Fruit fly (Drosophila melanogaster) whole organism, prepupa: ENCODE results near the gene CG9269.

Experiments used
- Blimp-1 ChIP-seq: fragments of 200-800 bp; sonication (Bioruptor generic); optimal IDR thresholded peaks from 3 replicates; lab custom pipeline; 2017; ENCODE audit warnings: missing biosample characterization, missing genetic modification characterization, mild to moderate bottlenecking, moderate library complexity, missing genetic modification reagents
- CG10631 ChIP-seq: fragments of 200-800 bp; sonication (Bioruptor generic); optimal IDR thresholded peaks from 2 replicates; lab custom pipeline; 2016; ENCODE audit warnings: missing biosample characterization, missing genetic modification characterization
- CG11294 ChIP-seq: fragments of 200-800 bp; sonication (Bioruptor generic); IDR thresholded peaks from 2 replicates; pipeline ENCODE4 v1.3.6; 2022; ENCODE audit warnings: missing biosample characterization, missing genetic modification characterization
- CG11762 ChIP-seq: fragments of 200-800 bp; sonication (Bioruptor generic); optimal IDR thresholded peaks from 3 replicates; lab custom pipeline; 2016; ENCODE audit warnings: missing biosample characterization, missing genetic modification characterization; ENCODE audit not compliant: insufficient read depth
- CG11902 ChIP-seq: fragments of 200-800 bp; sonication (Bioruptor generic); optimal IDR thresholded peaks from 3 replicates; lab custom pipeline; 2016; ENCODE audit warnings: missing biosample characterization, missing genetic modification characterization
- CG15336 ChIP-seq: fragments of 200-800 bp; sonication (Bioruptor generic); IDR thresholded peaks from 2 replicates; pipeline ENCODE4 v1.3.6; 2022; ENCODE audit warnings: missing biosample characterization, missing genetic modification characterization
- CG1621 ChIP-seq: fragments of 200-800 bp; sonication (Bioruptor generic); optimal IDR thresholded peaks from 3 replicates; lab custom pipeline; 2018; ENCODE audit warnings: missing biosample characterization, mild to moderate bottlenecking, missing genetic modification characterization
- CG3032 ChIP-seq: fragments of 200-800 bp; optimal IDR thresholded peaks from 2 replicates; lab custom pipeline; 2019; ENCODE audit warnings: missing biosample characterization, mild to moderate bottlenecking, missing genetic modification characterization, moderate library complexity
- CG31627 ChIP-seq: fragments of 200-800 bp; sonication (Bioruptor generic); optimal IDR thresholded peaks from 3 replicates; lab custom pipeline; 2016; ENCODE audit warnings: missing biosample characterization, missing genetic modification characterization
- CG32006 ChIP-seq: fragments of 200-800 bp; sonication (Bioruptor generic); optimal IDR thresholded peaks from 3 replicates; lab custom pipeline; 2017; ENCODE audit warnings: missing biosample characterization, mild to moderate bottlenecking, missing genetic modification characterization
- CG34406 ChIP-seq: fragments of 200-800 bp; sonication (Bioruptor generic); optimal IDR thresholded peaks from 3 replicates; lab custom pipeline; 2016; ENCODE audit warnings: missing biosample characterization, missing genetic modification characterization
- CG3919 ChIP-seq: fragments of 200-800 bp; sonication (Bioruptor generic); optimal IDR thresholded peaks from 3 replicates; lab custom pipeline; 2016; ENCODE audit warnings: missing biosample characterization, missing genetic modification characterization
- CG4318 ChIP-seq: fragments of 200-800 bp; sonication (Bioruptor generic); optimal IDR thresholded peaks from 3 replicates; lab custom pipeline; 2017; ENCODE audit warnings: missing biosample characterization, mild to moderate bottlenecking, missing genetic modification characterization
- CG6163 ChIP-seq: fragments of 200-800 bp; sonication (Bioruptor generic); IDR thresholded peaks from 3 replicates; pipeline ENCODE4 v1.3.6; 2022; ENCODE audit warnings: missing biosample characterization, missing genetic modification characterization
- CG6792 ChIP-seq: fragments of 200-800 bp; sonication (Bioruptor generic); optimal IDR thresholded peaks from 3 replicates; lab custom pipeline; 2016; ENCODE audit warnings: missing biosample characterization, missing genetic modification characterization
- CG6808 ChIP-seq: fragments of 200-800 bp; sonication (Bioruptor generic); optimal IDR thresholded peaks from 3 replicates; lab custom pipeline; 2017; ENCODE audit warnings: missing biosample characterization, missing genetic modification characterization, mild to moderate bottlenecking, moderate library complexity, missing genetic modification reagents
- CG6854 ChIP-seq: fragments of 200-800 bp; sonication (Bioruptor generic); optimal IDR thresholded peaks from 2 replicates; lab custom pipeline; 2017; ENCODE audit warnings: missing biosample characterization, mild to moderate bottlenecking, missing genetic modification characterization
- CG7368 ChIP-seq: fragments of 200-800 bp; sonication (Bioruptor generic); optimal IDR thresholded peaks from 3 replicates; lab custom pipeline; 2016; ENCODE audit warnings: missing biosample characterization, missing genetic modification characterization
- CG8319 ChIP-seq: fragments of 200-800 bp; sonication (Bioruptor generic); optimal IDR thresholded peaks from 3 replicates; lab custom pipeline; 2016; ENCODE audit warnings: missing biosample characterization, missing genetic modification characterization
- CG8632 ChIP-seq: fragments of 200-800 bp; sonication (Bioruptor generic); optimal IDR thresholded peaks from 3 replicates; lab custom pipeline; 2016; ENCODE audit warnings: missing biosample characterization, missing genetic modification characterization
- CG9139 ChIP-seq: fragments of 200-800 bp; sonication (Bioruptor generic); optimal IDR thresholded peaks from 3 replicates; lab custom pipeline; 2017; ENCODE audit warnings: missing biosample characterization, mild to moderate bottlenecking, missing genetic modification characterization
- Eip75B ChIP-seq: fragments of 200-800 bp; sonication (Bioruptor generic); optimal IDR thresholded peaks from 3 replicates; lab custom pipeline; 2016; ENCODE audit warnings: missing biosample characterization, missing genetic modification characterization
- Eip78C ChIP-seq: fragments of 200-800 bp; sonication (Bioruptor generic); peaks from one replicate; lab custom pipeline; 2016; ENCODE audit warnings: missing biosample characterization, missing genetic modification characterization
- Eip93F ChIP-seq: fragments of 200-800 bp; sonication (Bioruptor generic); optimal IDR thresholded peaks from 2 replicates; lab custom pipeline; 2016; ENCODE audit warnings: missing biosample characterization, mild to moderate bottlenecking, missing genetic modification characterization
- Ets21C ChIP-seq: fragments of 200-800 bp; sonication (Bioruptor generic); optimal IDR thresholded peaks from 3 replicates; lab custom pipeline; 2016; ENCODE audit warnings: missing biosample characterization, missing genetic modification characterization
- Ets96B ChIP-seq: fragments of 200-800 bp; optimal IDR thresholded peaks from 2 replicates; lab custom pipeline; 2019; ENCODE audit warnings: missing biosample characterization, mild to moderate bottlenecking, missing genetic modification characterization, moderate library complexity
- Gug ChIP-seq: fragments of 200-800 bp; sonication (Bioruptor generic); IDR thresholded peaks from 2 replicates; pipeline ENCODE4 v1.3.6; 2022; ENCODE audit warnings: missing biosample characterization, missing genetic modification characterization
- Hr38 ChIP-seq: sonication (Bioruptor generic); optimal IDR thresholded peaks from 2 replicates; lab custom pipeline; 2016; ENCODE audit warnings: missing biosample characterization, missing genetic modification characterization
- Hr39 ChIP-seq: fragments of 200-800 bp; sonication (Bioruptor generic); optimal IDR thresholded peaks from 2 replicates; lab custom pipeline; 2016; ENCODE audit warnings: missing biosample characterization, missing genetic modification characterization
- Hr4 ChIP-seq: fragments of 200-800 bp; sonication (Bioruptor generic); optimal IDR thresholded peaks from 3 replicates; lab custom pipeline; 2016; ENCODE audit warnings: missing biosample characterization, missing genetic modification characterization
- Lpt ChIP-seq: fragments of 200-800 bp; sonication (Bioruptor generic); optimal IDR thresholded peaks from 3 replicates; lab custom pipeline; 2016; ENCODE audit warnings: missing biosample characterization, missing genetic modification characterization
- Met ChIP-seq: fragments of 200-800 bp; sonication (Bioruptor generic); optimal IDR thresholded peaks from 3 replicates; lab custom pipeline; 2016; ENCODE audit warnings: missing biosample characterization, missing genetic modification characterization
- OdsH ChIP-seq: fragments of 200-800 bp; sonication (Bioruptor generic); optimal IDR thresholded peaks from 3 replicates; lab custom pipeline; 2016; ENCODE audit warnings: missing biosample characterization, missing genetic modification characterization
- Smox ChIP-seq: fragments of 200-800 bp; sonication (Bioruptor generic); optimal IDR thresholded peaks from 3 replicates; lab custom pipeline; 2016; ENCODE audit warnings: missing biosample characterization, missing genetic modification characterization
- Sox14 ChIP-seq: fragments of 200-800 bp; sonication (Bioruptor generic); optimal IDR thresholded peaks from 3 replicates; lab custom pipeline; 2016; ENCODE audit warnings: missing biosample characterization, missing genetic modification characterization
- Sox15 ChIP-seq: fragments of 200-800 bp; sonication (Bioruptor generic); optimal IDR thresholded peaks from 3 replicates; lab custom pipeline; 2016; ENCODE audit warnings: missing biosample characterization, missing genetic modification characterization
- achi ChIP-seq: fragments of 200-800 bp; sonication (Bioruptor generic); optimal IDR thresholded peaks from 3 replicates; lab custom pipeline; 2016; ENCODE audit warnings: missing biosample characterization, missing genetic modification characterization
- acj6 ChIP-seq: fragments of 200-800 bp; sonication (Bioruptor generic); optimal IDR thresholded peaks from 3 replicates; lab custom pipeline; 2016; ENCODE audit warnings: missing biosample characterization, missing genetic modification characterization
- dac ChIP-seq: fragments of 200-800 bp; sonication (Bioruptor generic); optimal IDR thresholded peaks from 2 replicates; lab custom pipeline; 2017; ENCODE audit warnings: missing biosample characterization, mild to moderate bottlenecking, missing genetic modification characterization
- dsx ChIP-seq: fragments of 200-800 bp; optimal IDR thresholded peaks from 3 replicates; lab custom pipeline; 2019; ENCODE audit warnings: missing biosample characterization, mild to moderate bottlenecking, missing genetic modification characterization, moderate library complexity; ENCODE audit not compliant: poor library complexity, severe bottlenecking
- fd59A ChIP-seq: fragments of 200-800 bp; sonication (Bioruptor generic); optimal IDR thresholded peaks from 2 replicates; lab custom pipeline; 2017; ENCODE audit warnings: missing biosample characterization, mild to moderate bottlenecking, missing genetic modification characterization, missing genetic modification reagents
- fd85E ChIP-seq: fragments of 200-800 bp; sonication (Bioruptor generic); optimal IDR thresholded peaks from 3 replicates; lab custom pipeline; 2016; ENCODE audit warnings: missing biosample characterization, missing genetic modification characterization
- fkh ChIP-seq: fragments of 200-800 bp; sonication (Bioruptor generic); optimal IDR thresholded peaks from 3 replicates; lab custom pipeline; 2017; ENCODE audit warnings: missing biosample characterization, mild to moderate bottlenecking, missing genetic modification characterization, moderate library complexity
- lz ChIP-seq: fragments of 200-800 bp; sonication (Bioruptor generic); optimal IDR thresholded peaks from 3 replicates; lab custom pipeline; 2016; ENCODE audit warnings: missing biosample characterization, missing genetic modification characterization
- net ChIP-seq: fragments of 200-800 bp; sonication (Bioruptor generic); optimal IDR thresholded peaks from 3 replicates; lab custom pipeline; 2016; ENCODE audit warnings: missing biosample characterization, missing genetic modification characterization
- pdm3 ChIP-seq: fragments of 200-800 bp; sonication (Bioruptor generic); optimal IDR thresholded peaks from 3 replicates; lab custom pipeline; 2016; ENCODE audit warnings: missing biosample characterization, missing genetic modification characterization
- salr ChIP-seq, 2 experiments: fragments of 200-800 bp; sonication (Bioruptor generic); optimal IDR thresholded peaks; 3 replicates each; lab custom pipeline; 2016 to 2018; ENCODE audit warnings: missing biosample characterization in 2 of 2, missing genetic modification characterization in 2 of 2, mild to moderate bottlenecking in 1 of 2
- spab ChIP-seq: fragments of 200-800 bp; sonication (Bioruptor generic); optimal IDR thresholded peaks from 2 replicates; lab custom pipeline; 2017; ENCODE audit warnings: missing biosample characterization, mild to moderate bottlenecking, missing genetic modification characterization, missing genetic modification reagents
- svp ChIP-seq: fragments of 200-800 bp; sonication (Bioruptor generic); peaks from one replicate; lab custom pipeline; 2016; ENCODE audit warnings: missing biosample characterization, missing genetic modification characterization
- topi ChIP-seq: fragments of 200-800 bp; sonication (Bioruptor generic); optimal IDR thresholded peaks from 3 replicates; lab custom pipeline; 2016; ENCODE audit warnings: missing biosample characterization, missing genetic modification characterization
- vri ChIP-seq: fragments of 200-800 bp; sonication (Bioruptor generic); optimal IDR thresholded peaks from 3 replicates; lab custom pipeline; 2016; ENCODE audit warnings: missing biosample characterization, mild to moderate bottlenecking, missing genetic modification characterization

The CG9269 gene

DNA sequence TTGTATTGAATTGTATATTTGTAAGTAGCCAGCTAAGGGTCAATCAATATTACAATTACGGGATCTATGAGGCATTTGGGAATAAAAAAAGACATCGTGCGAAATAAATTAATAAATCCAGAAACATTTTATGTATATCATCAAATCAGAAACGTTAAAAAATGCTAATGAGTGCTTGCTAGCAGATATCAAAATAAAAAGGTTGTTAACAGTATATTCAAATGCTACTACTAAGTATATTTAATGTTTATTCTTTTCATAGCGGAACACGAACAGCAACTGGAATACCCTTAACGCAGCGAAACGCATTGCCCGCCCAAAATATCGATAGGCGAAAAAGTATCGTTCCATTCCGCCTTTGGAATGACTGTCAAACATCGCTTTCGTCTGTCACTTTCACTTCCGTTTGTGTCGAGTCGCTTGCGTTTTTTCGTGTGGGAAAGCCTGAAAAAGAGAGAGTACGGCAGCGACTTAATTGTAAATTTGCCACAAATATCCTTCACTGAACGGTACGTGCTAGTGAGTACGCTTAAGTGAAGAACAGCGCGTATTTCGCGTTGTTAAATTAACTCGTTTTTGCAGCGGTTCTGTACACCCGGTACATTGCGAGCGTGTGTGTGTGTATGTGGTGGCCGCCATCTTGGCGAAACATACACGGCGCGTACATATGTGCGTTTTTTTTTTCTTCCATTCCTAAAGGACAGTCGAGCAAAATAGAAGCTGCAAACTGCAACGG, 45.4 kb downstream of the CG9269 start, which contains the start of gene B52:
Gene B52 (plus strand): TSS at position 388 of the 736 bp plus-strand sequence.
- peak; percentile 64 for TF ChIP-seq fd85E (GFP tag; lab: Kevin White, UChicago)
- peak; percentile 68 for TF ChIP-seq net (GFP tag; lab: Kevin White, UChicago)
- TF ChIP-seq Sox14 (GFP tag; lab: Kevin White, UChicago): peak; percentile 48
- peak; percentile 77 for TF ChIP-seq vri (GFP tag; lab: Kevin White, UChicago)
- TF ChIP-seq pdm3 (GFP tag; lab: Kevin White, UChicago): peak; percentile 51
- peak; percentile 69 for TF ChIP-seq CG34406 (GFP tag; lab: Kevin White, UChicago)
- TF ChIP-seq Gug (GFP tag; lab: Robert Waterston, UW): no peak
- peak; percentile 83 for TF ChIP-seq CG6854 (GFP tag; lab: Kevin White, UChicago)
- peak; percentile 44; the same call in 1 of the 2 replicates for TF ChIP-seq CG15336 (GFP tag; lab: Robert Waterston, UW)
- peak; percentile 30 to 44 for TF ChIP-seq salr (GFP tag; optimal IDR thresholded peaks at IDR 0.05; lab: Kevin White, UChicago)
- no peak for TF ChIP-seq CG10631 (GFP tag; lab: Kevin White, UChicago)
- TF ChIP-seq Ets21C (GFP tag; lab: Kevin White, UChicago): peak; percentile 11
- peak; percentile 42 for TF ChIP-seq OdsH (GFP tag; lab: Kevin White, UChicago)
- no peak for TF ChIP-seq CG11902
- TF ChIP-seq CG11762: no peak
- peak; percentile 45 for TF ChIP-seq svp (GFP tag; lab: Kevin White, UChicago)
- peak; percentile 7 for TF ChIP-seq CG3032
- TF ChIP-seq CG4318: no peak
- TF ChIP-seq CG9139 (GFP tag; lab: Kevin White, UChicago): peak; percentile 59
- TF ChIP-seq CG8632 (GFP tag; lab: Kevin White, UChicago): peak; percentile 58
- TF ChIP-seq Eip93F (GFP tag; lab: Kevin White, UChicago): no peak
- peak; percentile 68 for TF ChIP-seq lz
- peak; percentile 52 for TF ChIP-seq CG32006 (GFP tag; lab: Kevin White, UChicago)
- TF ChIP-seq CG6808: peak; percentile 66
- TF ChIP-seq Smox (GFP tag; lab: Kevin White, UChicago): no peak
- peak; percentile 14 for TF ChIP-seq CG6792 (GFP tag; lab: Kevin White, UChicago)
- peak; percentile 61 for TF ChIP-seq Met (GFP tag; lab: Kevin White, UChicago)
- TF ChIP-seq CG11294 (GFP tag; lab: Robert Waterston, UW): no peak
- no peak for TF ChIP-seq dac (GFP tag; lab: Kevin White, UChicago)
- peak; percentile 99 for TF ChIP-seq achi (GFP tag; lab: Kevin White, UChicago)
- TF ChIP-seq CG6163 (GFP tag; lab: Robert Waterston, UW): peak; percentile 58; the same call in 1 of the 3 replicates
- TF ChIP-seq Blimp-1 (GFP tag; lab: Kevin White, UChicago): peak; percentile 94
- TF ChIP-seq CG31627: peak; percentile 66
- TF ChIP-seq Ets96B: peak; percentile 3
- TF ChIP-seq Eip75B (GFP tag; lab: Kevin White, UChicago): peak; percentile 55
- TF ChIP-seq fkh (GFP tag; lab: Kevin White, UChicago): no peak
- TF ChIP-seq Hr39: peak; percentile 59
- TF ChIP-seq Hr38 (GFP tag; lab: Kevin White, UChicago): no peak
- TF ChIP-seq CG7368 (GFP tag; lab: Kevin White, UChicago): peak; percentile 52
- TF ChIP-seq Hr4 (GFP tag; lab: Kevin White, UChicago): peak; percentile 22
- peak; percentile 87 for TF ChIP-seq Eip78C (GFP tag; lab: Kevin White, UChicago)
- peak; percentile 26 for TF ChIP-seq Sox15 (GFP tag; lab: Kevin White, UChicago)
- TF ChIP-seq topi (GFP tag; lab: Kevin White, UChicago): peak; percentile 70
- TF ChIP-seq fd59A (GFP tag; lab: Kevin White, UChicago): peak; percentile 2
- no peak for TF ChIP-seq Lpt (GFP tag; lab: Kevin White, UChicago)
- TF ChIP-seq CG1621 (tag; lab: Kevin White, UChicago): peak; percentile 61
- TF ChIP-seq CG3919 (GFP tag; lab: Kevin White, UChicago): peak; percentile 69
- peak; percentile 22 for TF ChIP-seq CG8319 (GFP tag; lab: Kevin White, UChicago)
- TF ChIP-seq dsx: no peak
- TF ChIP-seq spab (GFP tag; lab: Kevin White, UChicago): no peak
- peak; percentile 55 for TF ChIP-seq acj6 (GFP tag; lab: Kevin White, UChicago)
